Fruit fly (Drosophila melanogaster) whole organism, embryonic: ENCODE results near the gene Sptz.

Experiments
- Atf3 ChIP-seq: fragments of 200-800 bp; sonication (Bioruptor generic); optimal IDR thresholded peaks from 3 replicates; lab custom pipeline; 2016; ENCODE audit warnings: missing biosample characterization, missing genetic modification characterization
- CG10462 ChIP-seq: fragments of 200-800 bp; sonication (Bioruptor generic); optimal IDR thresholded peaks from 2 replicates; lab custom pipeline; 2016; ENCODE audit warnings: missing biosample characterization, missing genetic modification characterization
- CG2202 ChIP-seq: fragments of 200-800 bp; sonication (Bioruptor generic); optimal IDR thresholded peaks from 2 replicates; lab custom pipeline; 2018; ENCODE audit warnings: missing biosample characterization, mild to moderate bottlenecking, missing genetic modification characterization
- CG2889 ChIP-seq: fragments of 200-800 bp; sonication (Bioruptor generic); IDR thresholded peaks from 3 replicates; pipeline ENCODE4 v1.3.6; 2022; ENCODE audit warnings: missing biosample characterization, missing genetic modification characterization
- CG6854 ChIP-seq: fragments of 200-800 bp; sonication (Bioruptor generic); optimal IDR thresholded peaks from 3 replicates; lab custom pipeline; 2017; ENCODE audit warnings: missing biosample characterization, mild to moderate bottlenecking, missing genetic modification characterization
- CG8359 ChIP-seq: fragments of 200-800 bp; sonication (Bioruptor generic); optimal IDR thresholded peaks from 2 replicates; lab custom pipeline; 2017; ENCODE audit warnings: missing biosample characterization, mild to moderate bottlenecking, missing genetic modification characterization, borderline replicate concordance
- CG8478 ChIP-seq: fragments of >200 bp; optimal IDR thresholded peaks from 2 replicates; lab custom pipeline; 2018
- Elba2 ChIP-seq: fragments of 200-800 bp; sonication (Bioruptor generic); optimal IDR thresholded peaks from 3 replicates; lab custom pipeline; 2016; ENCODE audit warnings: missing biosample characterization, missing genetic modification characterization
- abd-A ChIP-seq: fragments of 200-800 bp; sonication (Bioruptor generic); optimal IDR thresholded peaks from 3 replicates; lab custom pipeline; 2019; ENCODE audit warnings: missing biosample characterization, mild to moderate bottlenecking, missing genetic modification characterization, moderate library complexity
- ttk ChIP-seq: fragments of 200-800 bp; sonication (Bioruptor generic); IDR thresholded peaks from 2 replicates; pipeline ENCODE4 v2.1.2; 2022; ENCODE audit warnings: missing biosample characterization, missing genetic modification characterization
- wor ChIP-seq: fragments of 200-800 bp; sonication (Bioruptor generic); IDR thresholded peaks from 2 replicates; pipeline ENCODE4 v1.3.6; 2022; ENCODE audit warnings: missing biosample characterization, missing genetic modification characterization

- no peak for TF ChIP-seq CG10462 (GFP tag; lab: Kevin White, UChicago)
- TF ChIP-seq CG8478 (lab: Kevin White, UChicago), result no peak
- TF ChIP-seq Atf3, result no peak
- no peak for TF ChIP-seq wor (GFP tag; lab: Robert Waterston, UW)
- no peak for TF ChIP-seq CG2889 (GFP tag; lab: Robert Waterston, UW)
- TF ChIP-seq abd-A (tag; lab: Kevin White, UChicago), result no peak
- TF ChIP-seq Elba2, result no peak
- no peak for TF ChIP-seq CG8359 (GFP tag; lab: Kevin White, UChicago)
- no peak for TF ChIP-seq CG2202 (tag; lab: Kevin White, UChicago)
- TF ChIP-seq ttk (GFP tag; lab: Robert Waterston, UW), result no peak
- TF ChIP-seq CG6854 (GFP tag; lab: Kevin White, UChicago), result no peak
These were observed 36.9 kb downstream of the Sptz start for dm6 chr3R:11458851-11459175.
